Worm (Caenorhabditis elegans) whole organism, midembryonic: Measurements from ENCODE around the gene C13A2.9.
"Not testable (repeated sequence)": the region's sequence is repeated elsewhere in the genome, so short reads cannot be mapped to it uniquely, and the experiment has no call there.

Experiments used
- T22C8.4 ChIP-seq: fragments of 200-800 bp; sonication (Bioruptor generic); IDR thresholded peaks from 2 replicates; pipeline ENCODE4 v1.3.6; 2022; ENCODE audit warnings: missing genetic modification characterization, missing compliant biosample characterization
- cog-1 ChIP-seq: sonication (generic microtip); optimal IDR thresholded peaks from 2 replicates; lab custom pipeline; 2016; ENCODE audit warnings: missing genetic modification characterization, missing compliant biosample characterization
- flt-1 ChIP-seq: fragments of 200-800 bp; sonication (Bioruptor generic); IDR thresholded peaks from 2 replicates; pipeline ENCODE4 v1.3.6; 2022; ENCODE audit warnings: missing genetic modification characterization, missing compliant biosample characterization
- klf-2 ChIP-seq: fragments of 200-800 bp; sonication (Bioruptor generic); conservative IDR thresholded peaks from 2 replicates; pipeline ENCODE4 v1.3.6; 2022; ENCODE audit warnings: missing genetic modification reagents, missing genetic modification characterization, missing compliant biosample characterization
- med-1 ChIP-seq: sonication (generic microtip); optimal IDR thresholded peaks from 2 replicates; lab custom pipeline; 2017; ENCODE audit warnings: missing genetic modification characterization, mild to moderate bottlenecking, missing compliant biosample characterization, antibody characterized with exemption, missing genetic modification reagents; ENCODE audit not compliant: insufficient read depth
- ref-1 ChIP-seq: fragments of 200-800 bp; sonication (Bioruptor generic); conservative IDR thresholded peaks from 2 replicates; pipeline ENCODE4 v1.3.6; 2022; ENCODE audit warnings: missing genetic modification reagents, missing genetic modification characterization, missing compliant biosample characterization
- tab-1 ChIP-seq: fragments of 200-800 bp; sonication (Bioruptor generic); IDR thresholded peaks from 2 replicates; pipeline ENCODE4 v1.3.6; 2022; ENCODE audit warnings: missing genetic modification characterization, missing compliant biosample characterization
- ztf-23 ChIP-seq: fragments of 200-800 bp; sonication (Bioruptor generic); IDR thresholded peaks from 2 replicates; pipeline ENCODE4 v1.3.6; 2022; ENCODE audit warnings: missing genetic modification reagents, missing genetic modification characterization, missing compliant biosample characterization
- ztf-29 ChIP-seq: fragments of 200-800 bp; sonication (Bioruptor generic); IDR thresholded peaks from 2 replicates; pipeline ENCODE4 v1.3.6; 2022; ENCODE audit warnings: missing genetic modification reagents, missing genetic modification characterization, missing compliant biosample characterization

Gene C13A2.9

DNA sequence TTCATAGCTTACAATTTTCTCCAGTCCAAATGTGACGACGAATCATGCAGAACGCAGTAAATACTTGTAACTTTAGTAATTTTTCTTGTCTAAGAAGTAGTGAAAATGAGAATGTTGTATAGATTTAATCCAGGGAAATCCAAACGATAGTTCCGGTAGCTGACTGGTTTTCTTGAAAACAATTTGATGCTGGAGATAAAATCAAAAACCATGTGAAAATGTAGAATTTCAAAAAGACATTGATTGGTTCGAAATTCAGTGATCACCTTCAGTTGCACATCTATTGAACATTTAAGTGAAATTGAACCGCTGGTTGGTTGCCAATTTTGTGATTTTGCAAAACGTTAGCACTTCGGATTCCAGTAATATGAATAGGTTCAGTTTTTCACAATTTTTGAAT is at the start of gene C13A2.9:
TSS of gene C13A2.9 (minus strand) at position 101 of the 400 bp plus-strand sequence.
- TF ChIP-seq tab-1 (GFP tag; lab: Robert Waterston, UW) (no peak), flt-1 (GFP tag; lab: Robert Waterston, UW) (no peak), T22C8.4 (GFP tag; lab: Robert Waterston, UW) (no peak), klf-2 (no peak), cog-1 (no peak), ztf-23 (GFP tag; lab: Robert Waterston, UW) (no peak), med-1 (GFP tag; lab: Kevin White, UChicago) (no peak), ztf-29 (GFP tag; lab: Robert Waterston, UW) (no peak), ref-1 (GFP tag; lab: Robert Waterston, UW) (no peak)

ce11 chrV:7313233-7313632 is 49.3 kb upstream of the C13A2.9 start, which contains the start of gene srx-6:
srx-6 (minus strand) TSS chrV:7313333.
- no peak for TF ChIP-seq klf-2
- no peak for TF ChIP-seq cog-1
- TF ChIP-seq tab-1 (GFP tag; lab: Robert Waterston, UW), result no peak
- TF ChIP-seq flt-1 (GFP tag; lab: Robert Waterston, UW), result no peak
- no peak for TF ChIP-seq ztf-29 (GFP tag; lab: Robert Waterston, UW)
- no peak for TF ChIP-seq med-1 (GFP tag; lab: Kevin White, UChicago)
- no peak for TF ChIP-seq ref-1 (GFP tag; lab: Robert Waterston, UW)
- TF ChIP-seq T22C8.4 (GFP tag; lab: Robert Waterston, UW), result no peak
- TF ChIP-seq ztf-23 (GFP tag; lab: Robert Waterston, UW), result no peak

DNA sequence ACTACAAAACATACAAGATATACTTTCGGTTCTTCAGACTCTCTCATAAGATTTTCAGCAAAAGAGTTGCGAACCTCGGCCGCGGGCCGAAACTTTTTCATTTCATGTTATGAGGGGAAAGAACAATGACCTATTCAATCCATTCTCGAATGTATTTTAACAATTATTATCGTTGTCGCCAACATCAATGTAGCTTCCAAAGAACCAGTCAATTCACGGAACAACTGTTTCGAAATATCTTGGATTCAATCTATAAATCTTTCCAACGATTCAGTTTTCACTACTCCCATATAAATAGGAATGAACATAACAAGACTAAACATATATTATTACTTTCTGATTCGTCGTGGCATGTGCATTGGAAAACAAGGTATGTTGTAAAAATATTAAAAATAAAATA is 43.1 kb upstream of the C13A2.9 start, which contains the start of gene F07G11.1:
TSS of gene F07G11.1 (plus strand) at position 301 of the 400 bp plus-strand sequence.
- TF ChIP-seq ztf-23 (GFP tag; lab: Robert Waterston, UW) (no peak), tab-1 (GFP tag; lab: Robert Waterston, UW) (no peak), T22C8.4 (GFP tag; lab: Robert Waterston, UW) (no peak), klf-2 (no peak), ref-1 (GFP tag; lab: Robert Waterston, UW) (no peak), cog-1 (no peak), ztf-29 (GFP tag; lab: Robert Waterston, UW) (no peak), flt-1 (GFP tag; lab: Robert Waterston, UW) (no peak), med-1 (GFP tag; lab: Kevin White, UChicago) (no peak)

DNA sequence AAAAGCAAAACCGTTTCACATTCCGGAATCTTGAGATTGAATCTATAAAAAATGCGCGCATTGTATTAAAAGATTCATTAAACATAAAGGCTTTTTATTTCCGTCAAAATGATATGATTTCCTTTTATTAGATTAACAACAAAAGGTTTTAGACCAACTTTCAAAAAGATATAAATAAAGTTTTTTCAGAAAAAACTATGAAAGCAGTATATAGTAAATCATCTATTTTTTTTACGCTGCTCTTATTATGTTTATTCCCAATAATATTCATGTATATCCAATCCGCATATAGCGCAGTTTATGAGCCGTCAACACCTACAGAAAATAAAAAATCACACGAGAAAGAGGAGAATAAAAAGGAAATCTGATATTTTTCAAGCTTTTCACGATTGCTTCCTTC is 40.6 kb upstream of the C13A2.9 start, which contains the start of gene F07G11.2:
TSS of gene F07G11.2 (plus strand) at position 301 of the 400 bp plus-strand sequence.
- TF ChIP-seq T22C8.4, tab-1, ztf-29 (GFP tag; lab: Robert Waterston, UW): not testable (repeated sequence)

ce11 chrV:7298463-7298862 is 34.5 kb upstream of the C13A2.9 start, which contains the start of gene F07G11.3:
F07G11.3 (plus strand) TSS chrV:7298763.
- no peak for TF ChIP-seq cog-1
- TF ChIP-seq flt-1 (GFP tag; lab: Robert Waterston, UW), result no peak
- TF ChIP-seq T22C8.4 (GFP tag; lab: Robert Waterston, UW), result no peak
- no peak for TF ChIP-seq tab-1 (GFP tag; lab: Robert Waterston, UW)
- TF ChIP-seq ref-1 (GFP tag; lab: Robert Waterston, UW), result no peak
- TF ChIP-seq ztf-29 (GFP tag; lab: Robert Waterston, UW), result no peak
- TF ChIP-seq klf-2, result no peak
- no peak for TF ChIP-seq med-1 (GFP tag; lab: Kevin White, UChicago)
- TF ChIP-seq ztf-23 (GFP tag; lab: Robert Waterston, UW), result no peak

DNA sequence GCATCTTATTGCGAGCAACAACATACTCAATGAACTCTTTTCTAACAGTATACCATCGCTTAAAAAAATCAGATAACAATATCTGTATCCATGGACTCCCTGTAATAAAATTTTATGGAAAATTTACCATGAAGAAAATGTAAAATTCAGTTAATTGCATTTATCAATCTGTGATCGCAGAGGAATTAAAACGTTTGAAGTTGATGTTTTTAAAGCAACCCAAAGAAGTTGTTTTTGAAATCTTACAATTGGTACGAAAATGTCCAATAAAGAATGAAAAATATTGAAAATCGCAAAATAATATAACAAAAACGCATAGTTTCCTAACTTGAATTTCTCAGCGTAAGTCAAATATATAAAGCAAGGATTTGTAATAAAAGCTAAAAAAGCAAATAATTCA is 33.3 kb upstream of the C13A2.9 start, which contains the start of gene srj-32:
TSS of gene srj-32 (minus strand) at position 101 of the 400 bp plus-strand sequence.
- no peak for TF ChIP-seq tab-1 (GFP tag; lab: Robert Waterston, UW)
- TF ChIP-seq cog-1, result no peak
- no peak for TF ChIP-seq med-1 (GFP tag; lab: Kevin White, UChicago)
- TF ChIP-seq klf-2, result no peak
- TF ChIP-seq ref-1 (GFP tag; lab: Robert Waterston, UW), result no peak
- TF ChIP-seq flt-1 (GFP tag; lab: Robert Waterston, UW), result no peak
- no peak for TF ChIP-seq T22C8.4 (GFP tag; lab: Robert Waterston, UW)
- no peak for TF ChIP-seq ztf-29 (GFP tag; lab: Robert Waterston, UW)
- TF ChIP-seq ztf-23 (GFP tag; lab: Robert Waterston, UW), result no peak

DNA sequence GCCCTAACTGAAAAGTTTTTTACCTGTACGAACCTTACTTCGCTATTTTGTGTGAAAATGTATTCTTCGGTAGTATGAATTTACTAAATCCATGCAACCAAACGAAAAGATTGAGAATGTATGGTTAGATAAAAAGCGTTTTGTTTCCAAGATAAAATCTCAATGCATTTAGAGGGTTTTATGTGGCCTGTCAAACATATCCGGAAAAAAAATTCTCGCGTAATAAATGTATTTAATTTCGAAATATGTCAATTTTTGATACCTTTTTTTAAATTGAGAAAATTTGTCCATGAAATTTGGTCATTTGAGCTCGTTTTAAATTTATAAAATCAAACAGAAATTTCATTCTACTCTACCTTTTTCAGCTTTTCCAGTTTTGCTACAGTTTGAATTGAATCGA is 31.3 kb upstream of the C13A2.9 start, which contains the start of gene F07G11.4:
TSS of gene F07G11.4 (minus strand) at position 101 of the 400 bp plus-strand sequence.
- TF ChIP-seq ref-1 (GFP tag; lab: Robert Waterston, UW), result no peak

DNA sequence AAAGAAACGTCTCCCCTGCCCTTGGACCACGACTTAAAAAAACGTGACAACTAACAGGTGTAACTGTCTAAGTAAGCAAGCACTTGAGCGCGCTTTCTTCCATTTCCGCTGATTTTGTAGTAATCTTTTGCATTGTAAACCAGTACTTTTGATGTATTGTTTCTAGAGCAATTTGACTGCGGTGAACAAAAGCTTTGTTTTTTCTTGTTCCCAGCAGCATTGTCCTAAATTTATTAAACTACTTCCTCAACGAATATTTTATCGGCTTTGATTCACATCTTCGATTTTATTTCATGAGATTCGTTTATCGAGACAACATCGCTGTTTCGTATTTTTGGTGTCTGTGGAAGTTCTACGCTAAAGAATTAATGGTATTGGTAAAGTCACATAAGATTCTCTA is 24.8 kb upstream of the C13A2.9 start, which contains the start of gene C13A2.1:
TSS of gene C13A2.1 (plus strand) at position 301 of the 400 bp plus-strand sequence.
- no peak for TF ChIP-seq ztf-29 (GFP tag; lab: Robert Waterston, UW)
- no peak for TF ChIP-seq ref-1 (GFP tag; lab: Robert Waterston, UW)
- TF ChIP-seq T22C8.4 (GFP tag; lab: Robert Waterston, UW), result no peak
- TF ChIP-seq flt-1 (GFP tag; lab: Robert Waterston, UW), result no peak
- no peak for TF ChIP-seq tab-1 (GFP tag; lab: Robert Waterston, UW)
- no peak for TF ChIP-seq med-1 (GFP tag; lab: Kevin White, UChicago)
- TF ChIP-seq klf-2, result no peak

DNA sequence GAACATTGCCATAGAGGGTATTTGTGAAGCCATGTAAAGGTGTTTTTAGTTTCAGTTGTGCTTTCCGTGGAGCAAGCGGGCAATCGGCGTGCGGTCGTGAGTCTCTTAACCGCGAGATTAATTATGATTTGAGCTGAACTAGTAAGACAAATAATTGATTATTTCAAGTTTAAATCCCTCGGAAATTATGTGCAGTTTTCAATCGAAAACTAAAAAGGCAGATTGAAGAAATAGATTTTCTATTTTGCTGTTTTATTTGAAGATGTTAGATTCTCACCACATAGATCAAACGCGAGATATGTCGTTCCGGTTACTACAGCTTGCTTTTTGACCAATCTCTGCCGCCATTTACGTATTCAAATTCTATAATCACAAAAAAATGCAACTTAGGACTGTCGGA is 18.1 kb upstream of the C13A2.9 start, which contains the start of gene C13A2.3:
TSS of gene C13A2.3 (plus strand) at position 301 of the 400 bp plus-strand sequence.
- TF ChIP-seq med-1 (GFP tag; lab: Kevin White, UChicago), result no peak
- TF ChIP-seq flt-1 (GFP tag; lab: Robert Waterston, UW), result no peak
- no peak for TF ChIP-seq klf-2
- no peak for TF ChIP-seq T22C8.4 (GFP tag; lab: Robert Waterston, UW)
- TF ChIP-seq ztf-29 (GFP tag; lab: Robert Waterston, UW), result no peak
- TF ChIP-seq ref-1 (GFP tag; lab: Robert Waterston, UW), result no peak
